Fruit fly (Drosophila melanogaster) whole organism, embryonic: ENCODE measurements around the gene Psa.

ENCODE experiments used
- Ada2b ChIP-seq: fragments of 200-800 bp; sonication (Bioruptor generic); IDR thresholded peaks from 2 replicates; pipeline ENCODE4 v1.3.6; 2022; ENCODE audit warnings: missing biosample characterization, missing genetic modification characterization
- Aef1 ChIP-seq: fragments of 200-800 bp; sonication (Bioruptor generic); IDR thresholded peaks from 3 replicates; pipeline ENCODE4 v1.3.6; 2022; ENCODE audit warnings: missing biosample characterization, missing genetic modification characterization
- Atf3 ChIP-seq: fragments of 200-800 bp; sonication (Bioruptor generic); optimal IDR thresholded peaks from 3 replicates; lab custom pipeline; 2016; ENCODE audit warnings: missing biosample characterization, missing genetic modification characterization
- CG10431 ChIP-seq: fragments of 200-800 bp; sonication (Bioruptor generic); optimal IDR thresholded peaks from 3 replicates; lab custom pipeline; 2018; ENCODE audit warnings: missing biosample characterization, mild to moderate bottlenecking, missing genetic modification characterization
- CG11093 ChIP-seq: fragments of 200-800 bp; sonication (Bioruptor generic); IDR thresholded peaks from 3 replicates; pipeline ENCODE4 v1.3.6; 2022; ENCODE audit warnings: missing biosample characterization, missing genetic modification characterization
- CG12071 ChIP-seq: fragments of 200-800 bp; sonication (Bioruptor generic); optimal IDR thresholded peaks from 3 replicates; lab custom pipeline; 2018; ENCODE audit warnings: missing biosample characterization, mild to moderate bottlenecking, missing genetic modification characterization
- CG15073 ChIP-seq: fragments of 200-800 bp; sonication (Bioruptor generic); optimal IDR thresholded peaks from 2 replicates; lab custom pipeline; 2016; ENCODE audit warnings: missing biosample characterization, missing genetic modification characterization
- CG15479 ChIP-seq: fragments of 200-800 bp; sonication (Bioruptor generic); optimal IDR thresholded peaks from 3 replicates; lab custom pipeline; 2019; ENCODE audit warnings: missing biosample characterization, mild to moderate bottlenecking, missing genetic modification characterization, moderate library complexity
- CG17186 ChIP-seq: fragments of 200-800 bp; sonication (Bioruptor generic); optimal IDR thresholded peaks from 3 replicates; lab custom pipeline; 2017; ENCODE audit warnings: missing biosample characterization, missing genetic modification reagents, missing genetic modification characterization
- CG17802 ChIP-seq: fragments of 200-800 bp; sonication (Bioruptor generic); optimal IDR thresholded peaks from 2 replicates; lab custom pipeline; 2018; ENCODE audit warnings: missing biosample characterization, mild to moderate bottlenecking, missing genetic modification characterization, moderate library complexity
- CG2120 ChIP-seq: fragments of 200-800 bp; sonication (Bioruptor generic); optimal IDR thresholded peaks from 3 replicates; lab custom pipeline; 2016; ENCODE audit warnings: missing biosample characterization, missing genetic modification characterization
- CG4328 ChIP-seq: fragments of 200-800 bp; sonication (Bioruptor generic); optimal IDR thresholded peaks from 3 replicates; lab custom pipeline; 2017; ENCODE audit warnings: missing biosample characterization, missing genetic modification reagents, missing genetic modification characterization
- CG4707 ChIP-seq: fragments of 200-800 bp; sonication (Bioruptor generic); optimal IDR thresholded peaks from 2 replicates; lab custom pipeline; 2018; ENCODE audit warnings: missing biosample characterization, mild to moderate bottlenecking, missing genetic modification characterization, moderate library complexity
- CG6683 ChIP-seq: fragments of 200-800 bp; sonication (Bioruptor generic); optimal IDR thresholded peaks from 2 replicates; lab custom pipeline; 2017; ENCODE audit warnings: missing biosample characterization, mild to moderate bottlenecking, missing genetic modification characterization, missing genetic modification reagents
- CG7786 ChIP-seq: fragments of 200-800 bp; sonication (Bioruptor generic); optimal IDR thresholded peaks from 2 replicates; lab custom pipeline; 2016; ENCODE audit warnings: missing biosample characterization, missing genetic modification characterization
- CG7839 ChIP-seq: fragments of 200-800 bp; sonication (Bioruptor generic); optimal IDR thresholded peaks from 3 replicates; lab custom pipeline; 2018; ENCODE audit warnings: missing biosample characterization, mild to moderate bottlenecking, missing genetic modification characterization, moderate library complexity
- CG7963 ChIP-seq: fragments of 200-800 bp; sonication (Bioruptor generic); IDR thresholded peaks from 3 replicates; pipeline ENCODE4 v1.3.6; 2022; ENCODE audit warnings: missing biosample characterization, missing genetic modification characterization; ENCODE audit not compliant: partially characterized antibody
- CG9609 ChIP-seq: fragments of 200-800 bp; sonication (Bioruptor generic); optimal IDR thresholded peaks from 3 replicates; lab custom pipeline; 2016; ENCODE audit warnings: missing biosample characterization, missing genetic modification characterization
- CkIIα-i1 ChIP-seq: fragments of 200-800 bp; sonication (Bioruptor generic); IDR thresholded peaks from 2 replicates; pipeline ENCODE4 v1.3.6; 2022; ENCODE audit warnings: missing biosample characterization, missing genetic modification characterization
- CoRest ChIP-seq: fragments of 200-800 bp; sonication (Bioruptor generic); optimal IDR thresholded peaks from 3 replicates; lab custom pipeline; 2018; ENCODE audit warnings: missing biosample characterization, mild to moderate bottlenecking, missing genetic modification characterization, moderate library complexity
- Dbx ChIP-seq: fragments of 200-800 bp; sonication (Bioruptor generic); IDR thresholded peaks from 3 replicates; pipeline ENCODE4 v1.3.6; 2022; ENCODE audit warnings: missing biosample characterization, missing genetic modification characterization
- Dek ChIP-seq: fragments of 200-800 bp; sonication (Bioruptor generic); optimal IDR thresholded peaks from 3 replicates; lab custom pipeline; 2019; ENCODE audit warnings: missing biosample characterization, mild to moderate bottlenecking, missing genetic modification characterization, moderate library complexity
- Dip3 ChIP-seq: fragments of 200-800 bp; sonication (Bioruptor generic); optimal IDR thresholded peaks from 3 replicates; lab custom pipeline; 2016; ENCODE audit warnings: missing biosample characterization, missing genetic modification characterization
- E2f2 ChIP-seq: fragments of 200-800 bp; sonication (Bioruptor generic); IDR thresholded peaks from 2 replicates; pipeline ENCODE4 v1.3.6; 2022; ENCODE audit warnings: missing biosample characterization, missing genetic modification characterization
- Fer2 ChIP-seq: fragments of 200-800 bp; sonication (Bioruptor generic); optimal IDR thresholded peaks from 2 replicates; lab custom pipeline; 2018; ENCODE audit warnings: missing biosample characterization, mild to moderate bottlenecking, missing genetic modification characterization, moderate library complexity
- Lpt ChIP-seq: fragments of >200 bp; optimal IDR thresholded peaks from 2 replicates; lab custom pipeline; 2018; ENCODE audit warnings: missing biosample characterization, missing genetic modification characterization
- Mad ChIP-seq: fragments of 200-800 bp; sonication (Bioruptor generic); optimal IDR thresholded peaks from 2 replicates; lab custom pipeline; 2016; ENCODE audit warnings: missing biosample characterization, missing genetic modification characterization
- Med ChIP-seq: fragments of 200-800 bp; sonication (Bioruptor generic); peaks from one replicate; lab custom pipeline; 2016; ENCODE audit warnings: missing biosample characterization, missing genetic modification characterization, mild to moderate bottlenecking, inconsistent platforms, moderate library complexity
- Oli ChIP-seq: fragments of 200-800 bp; sonication (Bioruptor generic); optimal IDR thresholded peaks from 2 replicates; lab custom pipeline; 2018; ENCODE audit warnings: missing biosample characterization, mild to moderate bottlenecking, missing genetic modification characterization, moderate library complexity
- Optix ChIP-seq: fragments of 200-800 bp; sonication (Bioruptor generic); IDR thresholded peaks from 3 replicates; pipeline ENCODE4 v1.3.6; 2022; ENCODE audit warnings: missing biosample characterization, missing genetic modification characterization
- Sox100B ChIP-seq: fragments of 200-800 bp; sonication (Bioruptor generic); optimal IDR thresholded peaks from 3 replicates; lab custom pipeline; 2018; ENCODE audit warnings: missing biosample characterization, mild to moderate bottlenecking, missing genetic modification characterization
- Usf ChIP-seq: fragments of 200-800 bp; sonication (Bioruptor generic); optimal IDR thresholded peaks from 2 replicates; lab custom pipeline; 2017; ENCODE audit warnings: missing genotype, missing biosample characterization, missing genetic modification characterization
- ase ChIP-seq: fragments of 200-800 bp; sonication (Bioruptor generic); IDR thresholded peaks from 3 replicates; pipeline ENCODE4 v1.3.6; 2022; ENCODE audit warnings: missing biosample characterization, missing genetic modification characterization
- bsh ChIP-seq, 2 experiments: fragments of 200-800 bp; sonication (Bioruptor generic); optimal IDR thresholded peaks; 2 replicates each; lab custom pipeline; 2017 to 2018; ENCODE audit warnings: mild to moderate bottlenecking in 2 of 2, missing biosample characterization in 2 of 2, missing genetic modification characterization in 2 of 2, moderate library complexity in 1 of 2
- cad ChIP-seq: fragments of >200 bp; optimal IDR thresholded peaks from 2 replicates; lab custom pipeline; 2017; ENCODE audit warnings: missing biosample characterization, missing genetic modification characterization
- ems ChIP-seq: fragments of 200-800 bp; sonication (Bioruptor generic); optimal IDR thresholded peaks from 3 replicates; lab custom pipeline; 2016; ENCODE audit warnings: missing biosample characterization, missing genetic modification characterization
- eve ChIP-seq, 2 experiments: fragments of >200 bp; optimal IDR thresholded peaks; 2 replicates each; lab custom pipeline; 2017; ENCODE audit warnings: missing biosample characterization in 2 of 2, missing genetic modification characterization in 2 of 2
- gsb ChIP-seq: fragments of 200-800 bp; sonication (Bioruptor generic); IDR thresholded peaks from 2 replicates; pipeline ENCODE4 v1.3.6; 2022; ENCODE audit warnings: missing biosample characterization, missing genetic modification characterization
- lbe ChIP-seq: fragments of 200-800 bp; sonication (Bioruptor generic); optimal IDR thresholded peaks from 2 replicates; lab custom pipeline; 2016; ENCODE audit warnings: missing biosample characterization, mild to moderate bottlenecking, missing genetic modification characterization
- lilli ChIP-seq: fragments of 200-800 bp; sonication (Bioruptor generic); optimal IDR thresholded peaks from 3 replicates; lab custom pipeline; 2016; ENCODE audit warnings: missing biosample characterization, missing genetic modification characterization
- lola ChIP-seq, 3 experiments: fragments of >200 bp in 2 of 3; fragments of 200-800 bp in 1 of 3; sonication (Bioruptor generic) in 1 of 3; optimal IDR thresholded peaks; 2 replicates each; lab custom pipeline; 2017 to 2019; ENCODE audit warnings: missing biosample characterization in 3 of 3, missing genetic modification characterization in 3 of 3, mild to moderate bottlenecking in 1 of 3, moderate library complexity in 1 of 3
- lov ChIP-seq, 2 experiments: fragments of 200-800 bp in 1 of 2; fragments of >200 bp in 1 of 2; sonication (Bioruptor generic) in 1 of 2; IDR thresholded peaks in 1 of 2; optimal IDR thresholded peaks in 1 of 2; 2 replicates in 1 of 2; 3 replicates in 1 of 2; pipeline versions ENCODE4 v1.3.6 to Lab custom; 2017 to 2022; ENCODE audit warnings: missing biosample characterization in 1 of 2, missing genetic modification characterization in 1 of 2
- ro ChIP-seq: fragments of 200-800 bp; sonication (Bioruptor generic); IDR thresholded peaks from 2 replicates; pipeline ENCODE4 v1.3.6; 2022; ENCODE audit warnings: missing biosample characterization, missing genetic modification characterization
- seq ChIP-seq: fragments of 200-800 bp; sonication (Bioruptor generic); IDR thresholded peaks from 2 replicates; pipeline ENCODE4 v1.3.6; 2022; ENCODE audit warnings: missing biosample characterization, missing genetic modification characterization
- sr ChIP-seq: fragments of 200-800 bp; sonication (Bioruptor generic); IDR thresholded peaks from 3 replicates; pipeline ENCODE4 v1.3.6; 2022; ENCODE audit warnings: missing biosample characterization, missing genetic modification characterization
- tap ChIP-seq: fragments of 200-800 bp; optimal IDR thresholded peaks from 3 replicates; lab custom pipeline; 2019; ENCODE audit warnings: missing biosample characterization, mild to moderate bottlenecking, missing genetic modification characterization, moderate library complexity
- zen2 ChIP-seq: fragments of 200-800 bp; sonication (Bioruptor generic); IDR thresholded peaks from 3 replicates; pipeline ENCODE4 v1.3.6; 2022; ENCODE audit warnings: missing biosample characterization, missing genetic modification characterization; ENCODE audit not compliant: partially characterized antibody
- zf30C ChIP-seq: fragments of 200-800 bp; sonication (Bioruptor generic); optimal IDR thresholded peaks from 3 replicates; lab custom pipeline; 2018; ENCODE audit warnings: missing biosample characterization, mild to moderate bottlenecking, missing genetic modification characterization
- zfh2 ChIP-seq: fragments of 200-800 bp; sonication (Bioruptor generic); optimal IDR thresholded peaks from 2 replicates; lab custom pipeline; 2016; ENCODE audit warnings: missing biosample characterization, missing genetic modification characterization

The Psa gene

DNA sequence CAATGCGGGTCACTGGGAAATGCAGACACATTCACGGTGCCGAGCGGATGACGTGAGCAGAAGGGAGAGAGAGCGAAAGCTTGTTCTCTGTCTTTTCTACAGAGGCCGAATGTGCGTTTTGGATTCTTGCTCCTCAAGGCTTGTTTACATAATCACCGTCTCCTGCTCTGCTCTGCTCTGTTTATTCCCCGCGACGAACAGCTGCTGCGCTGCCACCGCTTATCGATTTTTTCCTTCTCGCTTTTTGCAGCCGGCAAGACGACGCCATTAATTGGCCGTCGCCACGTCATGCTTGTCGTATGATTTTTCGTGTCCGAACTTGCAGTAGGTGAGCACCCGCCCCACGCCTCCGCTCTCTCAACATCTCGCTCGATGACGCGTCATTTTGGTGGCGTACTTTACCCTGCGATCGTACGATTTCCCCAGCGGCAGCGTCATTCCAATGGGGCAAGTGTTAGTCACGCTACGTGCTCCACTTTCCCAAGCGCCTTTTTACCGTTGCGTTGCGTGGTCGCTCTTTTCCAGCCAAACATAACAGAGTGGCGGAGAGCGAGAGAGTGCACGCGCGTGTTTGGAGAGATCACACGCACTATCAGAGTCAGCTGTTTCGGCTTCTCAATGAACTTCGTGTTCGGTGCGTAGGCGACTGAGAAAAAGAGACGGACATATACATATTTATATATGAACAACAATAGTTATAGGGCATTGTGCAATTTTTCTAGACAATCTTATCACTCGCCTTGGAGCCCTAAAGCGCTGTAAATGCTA, 43.9 kb downstream of the Psa start (continued):
- no peak for TF ChIP-seq CG17186 (GFP tag; lab: Kevin White, UChicago)
- TF ChIP-seq CG10431 (GFP tag; lab: Kevin White, UChicago) = no peak
- TF ChIP-seq Atf3 (GFP tag; lab: Kevin White, UChicago) = no peak
- TF ChIP-seq CG4328 (GFP tag; lab: Kevin White, UChicago) = no peak
- no peak for TF ChIP-seq cad (GFP tag; lab: Kevin White, UChicago)
- no peak for TF ChIP-seq CG15073 (GFP tag; lab: Kevin White, UChicago)
- no peak for TF ChIP-seq Ada2b (GFP tag; lab: Robert Waterston, UW)
- TF ChIP-seq tap (tag; lab: Kevin White, UChicago) = no peak
- TF ChIP-seq CG12071 (GFP tag; lab: Kevin White, UChicago) = peak; percentile 5
- no peak for TF ChIP-seq CkIIα-i1 (GFP tag; lab: Robert Waterston, UW)
- peak; percentile 12 for TF ChIP-seq lbe (GFP tag; lab: Kevin White, UChicago)
- no peak for TF ChIP-seq Dek (tag; lab: Kevin White, UChicago)
- TF ChIP-seq Aef1 (GFP tag; lab: Robert Waterston, UW) = no peak
- no peak for TF ChIP-seq eve (GFP tag; optimal IDR thresholded peaks at IDR 0.05; lab: Kevin White, UChicago)
- no peak for TF ChIP-seq CG9609 (GFP tag; lab: Kevin White, UChicago)
- TF ChIP-seq Dip3 (GFP tag; lab: Kevin White, UChicago) = no peak
- TF ChIP-seq Dbx (GFP tag; lab: Robert Waterston, UW) = 0 out of 3 replicates have a peak, but pooled peaks have one; percentile 1
- no peak for TF ChIP-seq CG2120 (GFP tag; lab: Kevin White, UChicago)
- TF ChIP-seq lilli = no peak
- TF ChIP-seq lola (GFP tag; optimal IDR thresholded peaks at IDR 0.05; lab: Kevin White, UChicago) = no peak
- TF ChIP-seq CG7786 (GFP tag; lab: Kevin White, UChicago) = no peak
- TF ChIP-seq lov (optimal IDR thresholded peaks at IDR 0.05; lab: Kevin White, UChicago) = no peak
- no peak for TF ChIP-seq lov (GFP tag; IDR thresholded peaks at IDR 0.05; lab: Robert Waterston, UW)
- TF ChIP-seq Med = peak; percentile 75
- TF ChIP-seq Oli = no peak
- TF ChIP-seq Lpt = no peak
- no peak for TF ChIP-seq CG7963 (GFP tag; lab: Robert Waterston, UW)
- TF ChIP-seq Fer2 (tag; lab: Kevin White, UChicago) = no peak
- peak in 1 of 2 experiments; percentile 47 for TF ChIP-seq bsh (GFP tag; optimal IDR thresholded peaks at IDR 0.05; lab: Kevin White, UChicago)
- TF ChIP-seq zen2 (GFP tag; lab: Robert Waterston, UW) = peak; percentile 63; the same call in 1 of the 3 replicates
- TF ChIP-seq CG17802 (tag; lab: Kevin White, UChicago) = no peak
- no peak for TF ChIP-seq Usf (GFP tag; lab: Kevin White, UChicago)
- TF ChIP-seq CG6683 = no peak
- TF ChIP-seq CG11093 (GFP tag; lab: Robert Waterston, UW) = no peak
- no peak for TF ChIP-seq gsb (GFP tag; lab: Robert Waterston, UW)
- TF ChIP-seq ase = no peak
- TF ChIP-seq seq (GFP tag; lab: Robert Waterston, UW) = peak; percentile 21; the same call in 1 of the 2 replicates
- no peak for TF ChIP-seq ro
- TF ChIP-seq Optix (GFP tag; lab: Robert Waterston, UW) = no peak
- TF ChIP-seq CG4707 (GFP tag; lab: Kevin White, UChicago) = peak; percentile 13
- TF ChIP-seq CoRest (tag; lab: Kevin White, UChicago) = no peak
- peak; percentile 93 for TF ChIP-seq sr (GFP tag; lab: Robert Waterston, UW)
- TF ChIP-seq Sox100B (GFP tag; lab: Kevin White, UChicago) = no peak
- TF ChIP-seq zf30C (GFP tag; lab: Kevin White, UChicago) = no peak
- no peak for TF ChIP-seq zfh2 (GFP tag; lab: Kevin White, UChicago)
- no peak for TF ChIP-seq Mad
- TF ChIP-seq ems (GFP tag; lab: Kevin White, UChicago) = no peak
- TF ChIP-seq CG7839 (tag; lab: Kevin White, UChicago) = no peak
- TF ChIP-seq E2f2 (GFP tag; lab: Robert Waterston, UW) = no peak
- peak; percentile 52 for TF ChIP-seq CG15479
